Fruit fly (Drosophila melanogaster) whole organism, embryonic: ENCODE measurements around the gene CG18649.

Experiments
- Blimp-1 ChIP-seq: fragments of 200-800 bp; sonication (Bioruptor generic); optimal IDR thresholded peaks from 3 replicates; lab custom pipeline; 2018; ENCODE audit warnings: missing biosample characterization, missing genetic modification characterization, mild to moderate bottlenecking, moderate library complexity, missing genetic modification reagents
- BtbVII ChIP-seq: fragments of 200-800 bp; sonication (Bioruptor generic); optimal IDR thresholded peaks from 3 replicates; lab custom pipeline; 2017; ENCODE audit warnings: missing biosample characterization, mild to moderate bottlenecking, missing genetic modification characterization
- CG11247 ChIP-seq: fragments of 200-800 bp; sonication (Bioruptor generic); IDR thresholded peaks from 2 replicates; pipeline ENCODE4 v1.3.6; 2022; ENCODE audit warnings: missing biosample characterization, missing genetic modification characterization
- CG12659 ChIP-seq: fragments of 200-800 bp; sonication (Bioruptor generic); optimal IDR thresholded peaks from 3 replicates; lab custom pipeline; 2017; ENCODE audit warnings: mild to moderate bottlenecking, missing biosample characterization, missing genetic modification reagents, missing genetic modification characterization
- CG13894 ChIP-seq: fragments of 200-800 bp; sonication (Bioruptor generic); optimal IDR thresholded peaks from 3 replicates; lab custom pipeline; 2018; ENCODE audit warnings: missing biosample characterization, mild to moderate bottlenecking, missing genetic modification characterization, moderate library complexity
- CG14860 ChIP-seq: fragments of 200-800 bp; sonication (Bioruptor generic); IDR thresholded peaks from 3 replicates; pipeline ENCODE4 v1.3.6; 2022; ENCODE audit warnings: missing biosample characterization, missing genetic modification characterization; ENCODE audit not compliant: partially characterized antibody
- CG15269 ChIP-seq: fragments of 200-800 bp; sonication (Bioruptor generic); optimal IDR thresholded peaks from 2 replicates; lab custom pipeline; 2018; ENCODE audit warnings: missing biosample characterization, mild to moderate bottlenecking, missing genetic modification characterization, moderate library complexity
- CG1603 ChIP-seq: fragments of 200-800 bp; sonication (Bioruptor generic); optimal IDR thresholded peaks from 2 replicates; lab custom pipeline; 2019; ENCODE audit warnings: missing biosample characterization, mild to moderate bottlenecking, missing genetic modification characterization, moderate library complexity
- CG16863 ChIP-seq: fragments of 200-800 bp; sonication (Bioruptor generic); optimal IDR thresholded peaks from 3 replicates; lab custom pipeline; 2016; ENCODE audit warnings: missing biosample characterization, missing genetic modification characterization
- CG17328 ChIP-seq: fragments of 200-800 bp; sonication (Bioruptor generic); IDR thresholded peaks from 2 replicates; pipeline ENCODE4 v1.3.6; 2022; ENCODE audit warnings: missing biosample characterization, missing genetic modification characterization
- CG1832 ChIP-seq: fragments of 200-800 bp; sonication (Bioruptor generic); optimal IDR thresholded peaks from 2 replicates; lab custom pipeline; 2017; ENCODE audit warnings: missing biosample characterization, mild to moderate bottlenecking, missing genetic modification characterization, inconsistent platforms
- CG2199 ChIP-seq: fragments of 200-800 bp; sonication (Bioruptor generic); IDR thresholded peaks from 3 replicates; pipeline ENCODE4 v1.3.6; 2022; ENCODE audit warnings: missing biosample characterization, missing genetic modification characterization
- CG2678 ChIP-seq: fragments of 200-800 bp; sonication (Bioruptor generic); optimal IDR thresholded peaks from 3 replicates; lab custom pipeline; 2019; ENCODE audit warnings: missing biosample characterization, mild to moderate bottlenecking, missing genetic modification characterization, moderate library complexity
- CG3065 ChIP-seq: fragments of 200-800 bp; sonication (Bioruptor generic); optimal IDR thresholded peaks from 2 replicates; lab custom pipeline; 2016; ENCODE audit warnings: missing biosample characterization, missing genetic modification characterization
- CG31365 ChIP-seq: fragments of 200-800 bp; sonication (Bioruptor generic); optimal IDR thresholded peaks from 2 replicates; lab custom pipeline; 2018; ENCODE audit warnings: missing biosample characterization, mild to moderate bottlenecking, missing genetic modification characterization
- CG34422 ChIP-seq: fragments of 200-800 bp; sonication (Bioruptor generic); IDR thresholded peaks from 3 replicates; pipeline ENCODE4 v1.3.6; 2022; ENCODE audit warnings: missing biosample characterization, missing genetic modification characterization
- CG4328 ChIP-seq: fragments of 200-800 bp; sonication (Bioruptor generic); optimal IDR thresholded peaks from 3 replicates; lab custom pipeline; 2017; ENCODE audit warnings: missing biosample characterization, missing genetic modification reagents, missing genetic modification characterization
- CG4360 ChIP-seq: fragments of 200-800 bp; sonication (Bioruptor generic); IDR thresholded peaks from 2 replicates; pipeline ENCODE4 v1.3.6; 2022; ENCODE audit warnings: missing biosample characterization, missing genetic modification characterization
- CG4424 ChIP-seq: fragments of 200-800 bp; sonication (Bioruptor generic); optimal IDR thresholded peaks from 3 replicates; lab custom pipeline; 2016; ENCODE audit warnings: missing biosample characterization, missing genetic modification characterization
- CG7928 ChIP-seq: fragments of 200-800 bp; sonication (Bioruptor generic); optimal IDR thresholded peaks from 2 replicates; lab custom pipeline; 2017; ENCODE audit warnings: missing biosample characterization, mild to moderate bottlenecking, missing genetic modification characterization
- Chrac-16 ChIP-seq: fragments of 200-800 bp; sonication (Bioruptor generic); optimal IDR thresholded peaks from 3 replicates; lab custom pipeline; 2016; ENCODE audit warnings: missing biosample characterization, missing genetic modification characterization
- Dip3 ChIP-seq: fragments of 200-800 bp; sonication (Bioruptor generic); optimal IDR thresholded peaks from 3 replicates; lab custom pipeline; 2016; ENCODE audit warnings: missing biosample characterization, missing genetic modification characterization
- ERR ChIP-seq: fragments of 200-800 bp; sonication (Bioruptor generic); optimal IDR thresholded peaks from 2 replicates; lab custom pipeline; 2016; ENCODE audit warnings: missing biosample characterization, missing genetic modification characterization
- MBD-R2 ChIP-seq: fragments of 200-800 bp; sonication (Bioruptor generic); IDR thresholded peaks from 2 replicates; pipeline ENCODE4 v1.3.6; 2022; ENCODE audit warnings: missing biosample characterization, missing genetic modification characterization
- NC2α ChIP-seq: fragments of 200-800 bp; sonication (Bioruptor generic); optimal IDR thresholded peaks from 2 replicates; lab custom pipeline; 2016; ENCODE audit warnings: missing biosample characterization, missing genetic modification characterization
- NFAT ChIP-seq: fragments of 200-800 bp; sonication (Bioruptor generic); IDR thresholded peaks from 2 replicates; pipeline ENCODE4 v1.3.6; 2022; ENCODE audit warnings: missing biosample characterization, missing genetic modification characterization
- NK7.1 ChIP-seq: fragments of 200-800 bp; sonication (Bioruptor generic); optimal IDR thresholded peaks from 3 replicates; lab custom pipeline; 2016; ENCODE audit warnings: missing biosample characterization, missing genetic modification characterization
- NfI ChIP-seq: fragments of 200-800 bp; sonication (Bioruptor generic); optimal IDR thresholded peaks from 3 replicates; lab custom pipeline; 2018; ENCODE audit warnings: missing biosample characterization, mild to moderate bottlenecking, missing genetic modification characterization, moderate library complexity
- Oli ChIP-seq: fragments of 200-800 bp; sonication (Bioruptor generic); optimal IDR thresholded peaks from 2 replicates; lab custom pipeline; 2018; ENCODE audit warnings: missing biosample characterization, mild to moderate bottlenecking, missing genetic modification characterization, moderate library complexity
- YL-1 ChIP-seq: fragments of 200-800 bp; sonication (Bioruptor generic); optimal IDR thresholded peaks from 3 replicates; lab custom pipeline; 2017; ENCODE audit warnings: missing biosample characterization, mild to moderate bottlenecking, missing genetic modification characterization
- cwo ChIP-seq: fragments of 200-800 bp; sonication (Bioruptor generic); optimal IDR thresholded peaks from 3 replicates; lab custom pipeline; 2017; ENCODE audit warnings: missing biosample characterization, missing genetic modification characterization, mild to moderate bottlenecking, moderate library complexity, missing genetic modification reagents
- da ChIP-seq: fragments of 200-800 bp; sonication (Bioruptor generic); optimal IDR thresholded peaks from 2 replicates; lab custom pipeline; 2016; ENCODE audit warnings: missing biosample characterization, missing genetic modification characterization
- dm ChIP-seq: fragments of 200-800 bp; sonication (Bioruptor generic); optimal IDR thresholded peaks from 3 replicates; lab custom pipeline; 2016; ENCODE audit warnings: missing biosample characterization, missing genetic modification characterization
- fd3F ChIP-seq: fragments of 200-800 bp; sonication (Bioruptor generic); optimal IDR thresholded peaks from 2 replicates; lab custom pipeline; 2018; ENCODE audit warnings: missing biosample characterization, mild to moderate bottlenecking, missing genetic modification characterization, moderate library complexity
- fd96Cb ChIP-seq: fragments of 200-800 bp; sonication (Bioruptor generic); optimal IDR thresholded peaks from 2 replicates; lab custom pipeline; 2018; ENCODE audit warnings: missing biosample characterization, mild to moderate bottlenecking, missing genetic modification characterization, moderate library complexity
- fu2 ChIP-seq: fragments of 200-800 bp; sonication (Bioruptor generic); optimal IDR thresholded peaks from 2 replicates; lab custom pipeline; 2016; ENCODE audit warnings: missing biosample characterization, missing genetic modification characterization
- lola ChIP-seq, 3 experiments: fragments of >200 bp in 2 of 3; fragments of 200-800 bp in 1 of 3; sonication (Bioruptor generic) in 1 of 3; optimal IDR thresholded peaks; 2 replicates each; lab custom pipeline; 2017 to 2019; ENCODE audit warnings: missing biosample characterization in 3 of 3, missing genetic modification characterization in 3 of 3, mild to moderate bottlenecking in 1 of 3, moderate library complexity in 1 of 3
- mirr ChIP-seq: fragments of 200-800 bp; sonication (Bioruptor generic); optimal IDR thresholded peaks from 3 replicates; lab custom pipeline; 2018; ENCODE audit warnings: missing biosample characterization, mild to moderate bottlenecking, missing genetic modification characterization
- prd ChIP-seq, 3 experiments: fragments of >200 bp in 2 of 3; fragments of 200-800 bp in 1 of 3; sonication (Bioruptor generic) in 1 of 3; optimal IDR thresholded peaks in 2 of 3; IDR thresholded peaks in 1 of 3; 2 replicates in 2 of 3; 3 replicates in 1 of 3; pipeline versions ENCODE4 v1.3.6 to Lab custom; 2017 to 2022; ENCODE audit warnings: missing biosample characterization in 1 of 3, missing genetic modification characterization in 1 of 3
- seq ChIP-seq: fragments of 200-800 bp; sonication (Bioruptor generic); IDR thresholded peaks from 2 replicates; pipeline ENCODE4 v1.3.6; 2022; ENCODE audit warnings: missing biosample characterization, missing genetic modification characterization
- shn ChIP-seq: fragments of 200-800 bp; sonication (Bioruptor generic); optimal IDR thresholded peaks from 3 replicates; lab custom pipeline; 2016; ENCODE audit warnings: missing biosample characterization, missing genetic modification characterization
- sim ChIP-seq: fragments of 200-800 bp; sonication (Bioruptor generic); IDR thresholded peaks from 2 replicates; pipeline ENCODE4 v1.3.6; 2022; ENCODE audit warnings: missing biosample characterization, missing genetic modification characterization
- slbo ChIP-seq: fragments of 200-800 bp; sonication (Bioruptor generic); IDR thresholded peaks from 2 replicates; pipeline ENCODE4 v1.3.6; 2022; ENCODE audit warnings: missing biosample characterization, missing genetic modification characterization
- stwl ChIP-seq: fragments of 200-800 bp; sonication (Bioruptor generic); optimal IDR thresholded peaks from 3 replicates; lab custom pipeline; 2018; ENCODE audit warnings: missing biosample characterization, mild to moderate bottlenecking, missing genetic modification characterization, moderate library complexity
- tna ChIP-seq: fragments of 200-800 bp; sonication (Bioruptor generic); IDR thresholded peaks from 2 replicates; pipeline ENCODE4 v1.3.6; 2022; ENCODE audit warnings: missing biosample characterization, missing genetic modification characterization; ENCODE audit not compliant: partially characterized antibody
- trh ChIP-seq: fragments of 200-800 bp; sonication (Bioruptor generic); optimal IDR thresholded peaks from 2 replicates; lab custom pipeline; 2016; ENCODE audit warnings: missing biosample characterization, missing genetic modification characterization
- vnd ChIP-seq: fragments of 200-800 bp; sonication (Bioruptor generic); IDR thresholded peaks from 3 replicates; pipeline ENCODE4 v1.3.6; 2022; ENCODE audit warnings: missing biosample characterization, missing genetic modification characterization; ENCODE audit not compliant: partially characterized antibody
- zen ChIP-seq: fragments of 200-800 bp; sonication (Bioruptor generic); optimal IDR thresholded peaks from 3 replicates; lab custom pipeline; 2018; ENCODE audit warnings: missing biosample characterization, mild to moderate bottlenecking, missing genetic modification characterization, moderate library complexity

Gene CG18649

DNA sequence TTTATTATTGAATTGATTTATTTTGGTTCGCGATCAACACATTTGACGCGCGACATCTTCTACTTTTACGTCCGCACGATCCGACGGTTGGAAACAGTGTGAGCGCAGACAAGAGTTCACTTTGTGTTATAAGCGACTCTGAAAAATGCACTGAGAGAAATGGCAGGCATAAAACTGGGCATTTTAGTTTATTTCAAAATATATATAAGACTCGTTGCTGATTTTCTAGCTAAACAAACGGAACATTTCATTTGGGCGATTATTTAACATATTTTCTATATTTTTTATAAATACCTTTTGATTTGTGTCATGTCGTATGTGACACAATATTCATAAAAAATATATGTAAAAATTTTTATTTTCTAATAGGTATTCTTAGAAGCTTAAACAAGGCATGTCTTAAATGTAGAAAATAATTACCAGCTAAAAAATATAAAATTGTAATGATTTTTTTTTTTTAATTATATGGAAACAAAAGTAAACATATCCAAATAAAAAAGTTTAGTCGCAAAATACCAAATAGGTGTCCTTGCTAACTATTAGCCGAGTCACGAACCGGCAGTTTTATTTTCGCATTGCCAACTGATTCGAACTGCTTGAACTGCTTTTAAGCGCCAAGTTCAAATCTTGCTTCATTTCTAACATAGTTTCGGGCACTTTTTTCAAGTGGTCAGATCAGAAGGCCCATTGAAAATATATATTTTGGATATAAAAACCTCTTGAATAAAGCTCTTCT lies 39.8 kb downstream of the CG18649 start, which contains the start of gene Reck (continued):
- TF ChIP-seq NFAT (peak; percentile 63; the same call in 1 of the 2 replicates), CG1832 (GFP tag; lab: Kevin White, UChicago) (no peak), NfI (GFP tag; lab: Kevin White, UChicago) (peak; percentile 77), Oli (tag; lab: Kevin White, UChicago) (peak; percentile 71), YL-1 (GFP tag; lab: Kevin White, UChicago) (no peak), shn (GFP tag; lab: Kevin White, UChicago) (no peak), Chrac-16 (GFP tag; lab: Kevin White, UChicago) (peak; percentile 72), prd (optimal IDR thresholded peaks at IDR 0.05; lab: Kevin White, UChicago) (no peak), prd (GFP tag; IDR thresholded peaks at IDR 0.05; lab: Robert Waterston, UW) (peak; percentile 71), CG12659 (GFP tag; lab: Kevin White, UChicago) (peak; percentile 73), CG31365 (tag; lab: Kevin White, UChicago) (peak; percentile 98), CG7928 (peak; percentile 5), stwl (peak; percentile 43), Blimp-1 (GFP tag; lab: Kevin White, UChicago) (peak; percentile 92), Dip3 (GFP tag; lab: Kevin White, UChicago) (peak; percentile 21), fu2 (GFP tag; lab: Kevin White, UChicago) (no peak), CG4424 (peak; percentile 91), CG1603 (tag; lab: Kevin White, UChicago) (peak; percentile 40), slbo (peak; percentile 77), CG14860 (GFP tag; lab: Robert Waterston, UW) (no peak), vnd (GFP tag; lab: Robert Waterston, UW) (no peak), fd3F (peak; percentile 75), BtbVII (GFP tag; lab: Kevin White, UChicago) (peak; percentile 85), zen (tag; lab: Kevin White, UChicago) (peak; percentile 81), trh (GFP tag; lab: Kevin White, UChicago) (peak; percentile 68), NK7.1 (GFP tag; lab: Kevin White, UChicago) (peak; percentile 16), dm (no peak), CG2199 (peak; percentile 80), lola (GFP tag; optimal IDR thresholded peaks at IDR 0.05; lab: Kevin White, UChicago) (peak in 1 of 3 experiments; percentile 78), CG3065 (GFP tag; lab: Kevin White, UChicago) (peak; percentile 60), CG13894 (tag; lab: Kevin White, UChicago) (peak; percentile 25), CG15269 (tag; lab: Kevin White, UChicago) (peak; percentile 83), CG17328 (GFP tag; lab: Robert Waterston, UW) (peak; percentile 88), ERR (GFP tag; lab: Kevin White, UChicago) (no peak), sim (GFP tag; lab: Robert Waterston, UW) (peak; percentile 75), fd96Cb (tag; lab: Kevin White, UChicago) (peak; percentile 88), CG16863 (GFP tag; lab: Kevin White, UChicago) (peak; percentile 42), seq (peak; percentile 70; the same call in 1 of the 2 replicates), MBD-R2 (GFP tag; lab: Robert Waterston, UW) (no peak; the same call in 1 of the 2 replicates), NC2α (GFP tag; lab: Kevin White, UChicago) (peak; percentile 21), tna (GFP tag; lab: Robert Waterston, UW) (no peak), CG34422 (GFP tag; lab: Robert Waterston, UW) (peak; percentile 78), da (no peak), mirr (no peak), CG4360 (GFP tag; lab: Robert Waterston, UW) (peak; percentile 43; the same call in 1 of the 2 replicates), CG11247 (GFP tag; lab: Robert Waterston, UW) (peak; percentile 73), CG4328 (peak; percentile 72), cwo (GFP tag; lab: Kevin White, UChicago) (peak; percentile 76), CG2678 (tag; lab: Kevin White, UChicago) (peak; percentile 87)
